Fruit fly (Drosophila melanogaster) whole organism, embryonic: ENCODE results near the gene Sfp33A2.

Source experiments
- Atf-2 ChIP-seq: fragments of 200-800 bp; sonication (Bioruptor generic); optimal IDR thresholded peaks from 2 replicates; lab custom pipeline; 2016; ENCODE audit warnings: missing biosample characterization, missing genetic modification characterization
- B-H2 ChIP-seq: fragments of 200-800 bp; sonication (Bioruptor generic); optimal IDR thresholded peaks from 2 replicates; lab custom pipeline; 2018; ENCODE audit warnings: missing biosample characterization, mild to moderate bottlenecking, missing genetic modification characterization
- CG10321 ChIP-seq: fragments of 200-800 bp; sonication (Bioruptor generic); IDR thresholded peaks from 2 replicates; pipeline ENCODE4 v1.3.6; 2022; ENCODE audit warnings: missing biosample characterization, missing genetic modification characterization
- CG11247 ChIP-seq: fragments of 200-800 bp; sonication (Bioruptor generic); IDR thresholded peaks from 2 replicates; pipeline ENCODE4 v1.3.6; 2022; ENCODE audit warnings: missing biosample characterization, missing genetic modification characterization
- CG11695 ChIP-seq: fragments of 200-800 bp; sonication (Bioruptor generic); IDR thresholded peaks from 3 replicates; pipeline ENCODE4 v1.3.6; 2022; ENCODE audit warnings: missing biosample characterization, missing genetic modification characterization
- CG11696 ChIP-seq: fragments of 200-800 bp; sonication (Bioruptor generic); IDR thresholded peaks from 2 replicates; pipeline ENCODE4 v1.3.6; 2022; ENCODE audit warnings: missing biosample characterization, missing genetic modification characterization
- CG12299 ChIP-seq: fragments of 200-800 bp; sonication (Bioruptor generic); optimal IDR thresholded peaks from 2 replicates; lab custom pipeline; 2018; ENCODE audit warnings: missing biosample characterization, mild to moderate bottlenecking, missing genetic modification characterization
- CG15479 ChIP-seq: fragments of 200-800 bp; sonication (Bioruptor generic); optimal IDR thresholded peaks from 3 replicates; lab custom pipeline; 2019; ENCODE audit warnings: missing biosample characterization, mild to moderate bottlenecking, missing genetic modification characterization, moderate library complexity
- CG1602 ChIP-seq: fragments of 200-800 bp; sonication (Bioruptor generic); optimal IDR thresholded peaks from 3 replicates; lab custom pipeline; 2016; ENCODE audit warnings: missing biosample characterization, missing genetic modification characterization
- CG17359 ChIP-seq: fragments of 200-800 bp; sonication (Bioruptor generic); optimal IDR thresholded peaks from 3 replicates; lab custom pipeline; 2018; ENCODE audit warnings: missing biosample characterization, mild to moderate bottlenecking, missing genetic modification characterization, moderate library complexity
- CG2712 ChIP-seq: fragments of 200-800 bp; optimal IDR thresholded peaks from 3 replicates; lab custom pipeline; 2019; ENCODE audit warnings: missing biosample characterization, mild to moderate bottlenecking, missing genetic modification characterization, moderate library complexity
- CG3065 ChIP-seq: fragments of 200-800 bp; sonication (Bioruptor generic); optimal IDR thresholded peaks from 2 replicates; lab custom pipeline; 2016; ENCODE audit warnings: missing biosample characterization, missing genetic modification characterization
- CG31388 ChIP-seq: fragments of 200-800 bp; sonication (Bioruptor generic); optimal IDR thresholded peaks from 2 replicates; lab custom pipeline; 2016; ENCODE audit warnings: missing biosample characterization, missing genetic modification characterization
- CG4617 ChIP-seq: fragments of 200-800 bp; sonication (Bioruptor generic); optimal IDR thresholded peaks from 3 replicates; lab custom pipeline; 2016; ENCODE audit warnings: missing biosample characterization, missing genetic modification characterization, borderline replicate concordance
- CG6813 ChIP-seq: fragments of 200-800 bp; sonication (Bioruptor generic); optimal IDR thresholded peaks from 2 replicates; lab custom pipeline; 2017; ENCODE audit warnings: missing biosample characterization, missing genetic modification characterization, mild to moderate bottlenecking, moderate library complexity, missing genetic modification reagents
- CG7372 ChIP-seq: fragments of 200-800 bp; sonication (Bioruptor generic); IDR thresholded peaks from 2 replicates; pipeline ENCODE4 v1.3.6; 2022; ENCODE audit warnings: missing biosample characterization, missing genetic modification characterization
- CG7987 ChIP-seq: fragments of 200-800 bp; sonication (Bioruptor generic); optimal IDR thresholded peaks from 2 replicates; lab custom pipeline; 2018; ENCODE audit warnings: missing biosample characterization, mild to moderate bottlenecking, missing genetic modification characterization, moderate library complexity
- CG9609 ChIP-seq: fragments of 200-800 bp; sonication (Bioruptor generic); optimal IDR thresholded peaks from 3 replicates; lab custom pipeline; 2016; ENCODE audit warnings: missing biosample characterization, missing genetic modification characterization
- CG9727 ChIP-seq: fragments of 200-800 bp; sonication (Bioruptor generic); optimal IDR thresholded peaks from 3 replicates; lab custom pipeline; 2017; ENCODE audit warnings: missing biosample characterization, mild to moderate bottlenecking, missing genetic modification characterization
- Doc2 ChIP-seq: fragments of 200-800 bp; sonication (Bioruptor generic); IDR thresholded peaks from 2 replicates; pipeline ENCODE4 v1.3.6; 2022; ENCODE audit warnings: missing biosample characterization, missing genetic modification characterization
- Ets97D ChIP-seq: fragments of 200-800 bp; sonication (Bioruptor generic); optimal IDR thresholded peaks from 3 replicates; lab custom pipeline; 2016; ENCODE audit warnings: missing biosample characterization, missing genetic modification characterization
- Hr78 ChIP-seq, 2 experiments: fragments of 200-800 bp in 1 of 2; fragments of >200 bp in 1 of 2; sonication (Bioruptor generic) in 1 of 2; optimal IDR thresholded peaks; 2 replicates each; lab custom pipeline; 2017 to 2019; ENCODE audit warnings: missing biosample characterization in 2 of 2, missing genetic modification characterization in 2 of 2, mild to moderate bottlenecking in 1 of 2, moderate library complexity in 1 of 2
- Mrtf ChIP-seq: fragments of 200-800 bp; sonication (Bioruptor generic); IDR thresholded peaks from 3 replicates; pipeline ENCODE4 v1.3.6; 2022; ENCODE audit warnings: missing biosample characterization, missing genetic modification characterization
- Pdp1 ChIP-seq, 2 experiments: fragments of 200-800 bp; sonication (Bioruptor generic); optimal IDR thresholded peaks; 3 replicates each; lab custom pipeline; 2016; ENCODE audit warnings: missing biosample characterization in 2 of 2, missing genetic modification characterization in 2 of 2, mild to moderate bottlenecking in 1 of 2, moderate library complexity in 1 of 2
- Poxn ChIP-seq: fragments of 200-800 bp; sonication (Bioruptor generic); IDR thresholded peaks from 2 replicates; pipeline ENCODE4 v1.3.6; 2022; ENCODE audit warnings: missing biosample characterization, missing genetic modification characterization
- Six4 ChIP-seq: fragments of 200-800 bp; sonication (Bioruptor generic); optimal IDR thresholded peaks from 2 replicates; lab custom pipeline; 2016; ENCODE audit warnings: missing biosample characterization, missing genetic modification characterization
- bowl ChIP-seq: fragments of 200-800 bp; sonication (Bioruptor generic); IDR thresholded peaks from 2 replicates; pipeline ENCODE4 v1.3.6; 2022; ENCODE audit warnings: missing biosample characterization, missing genetic modification characterization
- btn ChIP-seq: fragments of 200-800 bp; sonication (Bioruptor generic); optimal IDR thresholded peaks from 2 replicates; lab custom pipeline; 2016; ENCODE audit warnings: missing biosample characterization, missing genetic modification characterization
- cato ChIP-seq: fragments of 200-800 bp; sonication (Bioruptor generic); optimal IDR thresholded peaks from 2 replicates; lab custom pipeline; 2016; ENCODE audit warnings: missing biosample characterization, missing genetic modification characterization, borderline replicate concordance
- chinmo ChIP-seq: fragments of 200-800 bp; sonication (Bioruptor generic); IDR thresholded peaks from 4 replicates; pipeline ENCODE4 v1.3.6; 2022; ENCODE audit warnings: missing biosample characterization, missing genetic modification characterization; ENCODE audit not compliant: partially characterized antibody
- crc ChIP-seq: fragments of 200-800 bp; sonication (Bioruptor generic); optimal IDR thresholded peaks from 2 replicates; lab custom pipeline; 2016; ENCODE audit warnings: missing biosample characterization, missing genetic modification characterization
- croc ChIP-seq: fragments of 200-800 bp; sonication (Bioruptor generic); conservative IDR thresholded peaks from 3 replicates; pipeline ENCODE4 v1.3.6; 2022; ENCODE audit warnings: missing biosample characterization, missing genetic modification characterization
- eyg ChIP-seq: fragments of 200-800 bp; sonication (Bioruptor generic); optimal IDR thresholded peaks from 3 replicates; lab custom pipeline; 2016; ENCODE audit warnings: missing biosample characterization, missing genetic modification characterization
- ftz-f1 ChIP-seq: fragments of 200-800 bp; sonication (Bioruptor generic); optimal IDR thresholded peaks from 2 replicates; lab custom pipeline; 2016; ENCODE audit warnings: missing biosample characterization, missing genetic modification characterization
- grau ChIP-seq: fragments of 200-800 bp; optimal IDR thresholded peaks from 3 replicates; lab custom pipeline; 2019; ENCODE audit warnings: missing biosample characterization, mild to moderate bottlenecking, missing genetic modification characterization, moderate library complexity
- hb ChIP-seq: fragments of 200-800 bp; sonication (Bioruptor generic); IDR thresholded peaks from 3 replicates; pipeline ENCODE4 v1.3.6; 2022; ENCODE audit warnings: missing biosample characterization, missing genetic modification characterization; ENCODE audit not compliant: partially characterized antibody
- hkb ChIP-seq, 2 experiments: fragments of 200-800 bp in 1 of 2; fragments of >200 bp in 1 of 2; sonication (Bioruptor generic) in 1 of 2; IDR thresholded peaks in 1 of 2; optimal IDR thresholded peaks in 1 of 2; 2 replicates each; pipeline versions ENCODE4 v1.3.6 to Lab custom; 2017 to 2022; ENCODE audit warnings: missing biosample characterization in 1 of 2, missing genetic modification characterization in 1 of 2
- inv ChIP-seq: fragments of 200-800 bp; sonication (Bioruptor generic); IDR thresholded peaks from 2 replicates; pipeline ENCODE4 v1.3.6; 2022; ENCODE audit warnings: missing biosample characterization, missing genetic modification characterization; ENCODE audit not compliant: partially characterized antibody
- knrl ChIP-seq: fragments of 200-800 bp; sonication (Bioruptor generic); IDR thresholded peaks from 3 replicates; pipeline ENCODE4 v1.3.6; 2022; ENCODE audit warnings: missing biosample characterization, missing genetic modification characterization; ENCODE audit not compliant: partially characterized antibody
- nau ChIP-seq: fragments of 200-800 bp; sonication (Bioruptor generic); optimal IDR thresholded peaks from 3 replicates; lab custom pipeline; 2017; ENCODE audit warnings: missing biosample characterization, mild to moderate bottlenecking, missing genetic modification characterization, missing genetic modification reagents
- nerfin-1 ChIP-seq: fragments of 200-800 bp; sonication (Bioruptor generic); optimal IDR thresholded peaks from 3 replicates; lab custom pipeline; 2019; ENCODE audit warnings: missing biosample characterization, mild to moderate bottlenecking, missing genetic modification characterization, moderate library complexity
- onecut ChIP-seq: fragments of 200-800 bp; sonication (Bioruptor generic); IDR thresholded peaks from 2 replicates; pipeline ENCODE4 v1.3.6; 2022; ENCODE audit warnings: missing biosample characterization, missing genetic modification characterization
- prd ChIP-seq, 3 experiments: fragments of >200 bp in 2 of 3; fragments of 200-800 bp in 1 of 3; sonication (Bioruptor generic) in 1 of 3; optimal IDR thresholded peaks in 2 of 3; IDR thresholded peaks in 1 of 3; 2 replicates in 2 of 3; 3 replicates in 1 of 3; pipeline versions ENCODE4 v1.3.6 to Lab custom; 2017 to 2022; ENCODE audit warnings: missing biosample characterization in 1 of 3, missing genetic modification characterization in 1 of 3
- row ChIP-seq: fragments of 200-800 bp; sonication (Bioruptor generic); IDR thresholded peaks from 3 replicates; pipeline ENCODE4 v1.3.6; 2022; ENCODE audit warnings: missing biosample characterization, missing genetic modification characterization
- sens ChIP-seq: fragments of 200-800 bp; sonication (Bioruptor generic); peaks from one replicate; lab custom pipeline; 2016; ENCODE audit warnings: missing biosample characterization, missing genetic modification characterization
- sug ChIP-seq: fragments of 200-800 bp; optimal IDR thresholded peaks from 2 replicates; lab custom pipeline; 2019; ENCODE audit warnings: missing biosample characterization, mild to moderate bottlenecking, missing genetic modification characterization, moderate library complexity
- toy ChIP-seq: fragments of 200-800 bp; sonication (Bioruptor generic); IDR thresholded peaks from 2 replicates; pipeline ENCODE4 v1.3.6; 2022; ENCODE audit warnings: missing biosample characterization, missing genetic modification characterization
- twi ChIP-seq: fragments of 200-800 bp; optimal IDR thresholded peaks from 2 replicates; lab custom pipeline; 2019; ENCODE audit warnings: missing biosample characterization, mild to moderate bottlenecking, missing genetic modification characterization, moderate library complexity
- tx ChIP-seq: fragments of 200-800 bp; sonication (Bioruptor generic); optimal IDR thresholded peaks from 2 replicates; lab custom pipeline; 2016; ENCODE audit warnings: missing biosample characterization, missing genetic modification characterization

Gene Sfp33A2

DNA sequence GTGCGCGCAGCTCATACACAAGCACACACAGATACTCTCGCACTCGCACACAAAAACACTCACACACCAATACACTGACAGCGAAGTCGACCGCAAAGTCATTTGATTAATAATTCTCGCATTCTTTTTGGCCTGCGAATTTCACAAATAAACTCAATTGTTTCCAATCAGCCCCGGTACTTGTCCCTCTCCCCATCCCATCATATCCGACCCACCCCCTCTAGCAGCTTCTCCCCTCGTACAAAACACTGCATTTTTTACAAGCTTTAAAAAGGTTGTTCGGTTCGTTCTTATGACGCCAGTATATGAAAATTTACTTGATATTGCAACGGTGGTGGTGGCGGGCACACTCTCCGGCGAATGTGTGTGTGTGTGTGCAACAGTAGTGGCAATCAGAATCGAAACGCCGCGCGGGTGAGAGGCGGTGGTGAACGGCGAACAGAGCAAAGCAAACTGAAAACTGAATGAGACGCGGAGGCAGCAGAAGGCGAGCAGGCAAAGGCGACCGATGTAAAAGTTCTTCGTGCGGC, 29.8 kb upstream of the Sfp33A2 start (continued):
- no peak for TF ChIP-seq nau
- TF ChIP-seq onecut (GFP tag; lab: Robert Waterston, UW): peak; percentile 57
- TF ChIP-seq Mrtf (GFP tag; lab: Robert Waterston, UW): no peak
- no peak for TF ChIP-seq btn (GFP tag; lab: Kevin White, UChicago)
- TF ChIP-seq knrl (GFP tag; lab: Robert Waterston, UW): peak; percentile 25; the same call in 1 of the 3 replicates
- TF ChIP-seq Ets97D: peak; percentile 9
- TF ChIP-seq CG11695 (GFP tag; lab: Robert Waterston, UW): 0 out of 3 replicates have a peak, but pooled peaks have one; percentile 32
- TF ChIP-seq toy: no peak
- peak in 1 of 2 experiments; percentile 13 for TF ChIP-seq Pdp1 (GFP tag; optimal IDR thresholded peaks at IDR 0.05; lab: Kevin White, UChicago)
- TF ChIP-seq twi (tag; lab: Kevin White, UChicago): no peak
- TF ChIP-seq CG7372 (GFP tag; lab: Robert Waterston, UW): no peak
- TF ChIP-seq CG2712: no peak
- TF ChIP-seq bowl (GFP tag; lab: Robert Waterston, UW): no peak
- no peak for TF ChIP-seq CG31388 (GFP tag; lab: Kevin White, UChicago)
- peak; percentile 59 for TF ChIP-seq sug (tag; lab: Kevin White, UChicago)
- no peak for TF ChIP-seq CG9609 (GFP tag; lab: Kevin White, UChicago)
- no peak for TF ChIP-seq CG1602 (GFP tag; lab: Kevin White, UChicago)
- TF ChIP-seq CG15479: peak; percentile 26
- no peak for TF ChIP-seq Hr78 (GFP tag; optimal IDR thresholded peaks at IDR 0.05; lab: Kevin White, UChicago)
- TF ChIP-seq nerfin-1 (tag; lab: Kevin White, UChicago): peak; percentile 60
- no peak for TF ChIP-seq hkb (optimal IDR thresholded peaks at IDR 0.05; lab: Kevin White, UChicago)
- no peak for TF ChIP-seq hkb (GFP tag; IDR thresholded peaks at IDR 0.05; lab: Robert Waterston, UW)
- no peak for TF ChIP-seq CG11696 (GFP tag; lab: Robert Waterston, UW)
- TF ChIP-seq Doc2 (GFP tag; lab: Robert Waterston, UW): no peak
- TF ChIP-seq tx (GFP tag; lab: Kevin White, UChicago): no peak
- TF ChIP-seq croc: no peak
- no peak for TF ChIP-seq prd (optimal IDR thresholded peaks at IDR 0.05; lab: Kevin White, UChicago)
- TF ChIP-seq prd (GFP tag; IDR thresholded peaks at IDR 0.05; lab: Robert Waterston, UW): no peak
- TF ChIP-seq row (GFP tag; lab: Robert Waterston, UW): no peak; the same call in 2 of the 3 replicates
- no peak for TF ChIP-seq CG9727
- TF ChIP-seq cato (GFP tag; lab: Kevin White, UChicago): no peak
- no peak for TF ChIP-seq Six4 (GFP tag; lab: Kevin White, UChicago)
- TF ChIP-seq CG3065 (GFP tag; lab: Kevin White, UChicago): no peak
- no peak for TF ChIP-seq CG12299
- TF ChIP-seq CG11247 (GFP tag; lab: Robert Waterston, UW): 0 out of 2 replicates have a peak, but pooled peaks have one; percentile 10
- TF ChIP-seq CG4617 (GFP tag; lab: Kevin White, UChicago): no peak
- peak; percentile 20 for TF ChIP-seq CG17359
- TF ChIP-seq CG10321: no peak
- TF ChIP-seq hb: no peak
- TF ChIP-seq sens (GFP tag; lab: Kevin White, UChicago): peak; percentile 88
- TF ChIP-seq ftz-f1 (GFP tag; lab: Kevin White, UChicago): peak; percentile 60
- TF ChIP-seq Poxn: no peak
- TF ChIP-seq eyg (GFP tag; lab: Kevin White, UChicago): no peak
- peak; percentile 55 for TF ChIP-seq CG7987 (GFP tag; lab: Kevin White, UChicago)
- no peak for TF ChIP-seq grau (tag; lab: Kevin White, UChicago)
- peak; percentile 44 for TF ChIP-seq B-H2
- TF ChIP-seq inv (GFP tag; lab: Robert Waterston, UW): peak; percentile 23; the same call in 1 of the 2 replicates
- peak; percentile 98 for TF ChIP-seq chinmo (GFP tag; lab: Robert Waterston, UW)
- no peak for TF ChIP-seq crc (GFP tag; lab: Kevin White, UChicago)
- TF ChIP-seq CG6813 (GFP tag; lab: Kevin White, UChicago): no peak
- no peak for TF ChIP-seq Atf-2 (GFP tag; lab: Kevin White, UChicago)
